Worm (Caenorhabditis elegans): Measurements from ENCODE around the gene Y38F1A.2.
A peak's percentile ranks its signal among the peaks of the same experiment; 100 is the strongest.

Y38F1A.2 gene

DNA sequence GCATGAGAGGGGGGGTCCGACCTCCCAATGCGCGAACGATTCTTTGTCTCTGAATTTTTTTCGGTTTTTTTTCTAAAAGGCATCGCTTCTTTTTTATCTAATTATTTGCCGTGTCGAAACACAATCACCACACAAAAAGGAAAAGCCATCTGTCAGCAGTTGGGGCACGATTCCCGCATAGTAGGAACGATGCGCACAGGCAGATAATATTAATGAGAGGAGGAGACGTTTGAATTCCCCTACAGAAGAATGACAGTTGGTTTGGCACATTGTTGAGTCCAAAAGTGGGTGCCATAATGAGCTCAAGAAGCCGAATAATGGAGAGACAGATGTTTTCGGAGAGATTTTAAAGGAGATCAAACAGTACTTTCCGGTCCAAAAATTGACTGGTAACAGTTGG, 30.0 kb downstream of the Y38F1A.2 start:
- TF ChIP-seq ztf-23 (GFP tag; IDR thresholded peaks at IDR 0.05) (no peak), tab-1 (GFP tag; IDR thresholded peaks at IDR 0.05) (0 out of 2 replicates have a peak, but pooled peaks have one; percentile 45), T22C8.4 (GFP tag; IDR thresholded peaks at IDR 0.05) (no peak)

DNA sequence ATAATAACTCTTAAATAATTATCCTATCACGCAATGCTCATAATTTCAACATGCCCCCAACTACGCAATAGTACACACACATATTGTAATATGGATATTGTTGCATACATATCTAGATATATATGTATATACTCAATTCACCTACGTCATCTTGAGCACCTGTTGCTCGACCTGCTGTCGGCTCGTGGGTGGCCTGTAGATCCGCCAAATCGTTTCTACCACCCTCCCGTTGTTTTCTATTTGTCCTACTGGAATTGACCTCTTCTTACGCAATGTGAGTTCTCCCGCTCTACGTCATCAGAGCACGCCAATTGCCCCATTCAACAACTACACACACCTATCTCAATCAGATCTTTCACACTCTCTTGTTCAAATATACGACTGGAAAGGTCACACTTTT, 31.1 kb downstream of the Y38F1A.2 start:
- TF ChIP-seq ref-1 (GFP tag; conservative IDR thresholded peaks at IDR 0.05) (no peak), cog-1 (tag; optimal IDR thresholded peaks at IDR 0.05) (peak; percentile 1)

DNA sequence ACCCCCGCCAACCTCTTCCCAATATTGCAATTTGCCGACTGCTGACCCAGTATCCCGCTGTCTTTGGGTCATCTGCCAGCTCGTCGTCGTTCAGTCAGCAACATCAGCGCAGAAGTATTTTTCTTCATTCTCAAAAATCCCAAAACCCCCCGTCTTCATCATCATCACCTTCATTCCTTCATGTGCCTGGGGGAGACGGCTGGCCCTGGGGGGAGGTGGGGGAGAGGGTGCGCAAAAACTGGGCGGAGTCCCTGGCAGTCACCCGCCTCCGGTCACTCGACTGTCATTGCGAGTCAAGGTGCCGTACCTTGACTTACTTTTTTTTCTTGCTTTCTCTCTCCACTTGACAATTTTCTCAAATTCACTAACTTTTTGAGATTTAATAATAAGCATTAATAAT, 33.0 kb downstream of the Y38F1A.2 start:
- no peak for TF ChIP-seq ztf-29 (GFP tag; IDR thresholded peaks at IDR 0.05)
- TF ChIP-seq ztf-23 (GFP tag; IDR thresholded peaks at IDR 0.05) = 0 out of 2 replicates have a peak, but pooled peaks have one; percentile 18

ce11 chrII:12990191-12990590, 35.4 kb downstream of the Y38F1A.2 start:
- TF ChIP-seq flt-1 (GFP tag; IDR thresholded peaks at IDR 0.05) = no peak
- TF ChIP-seq med-1 (GFP tag; optimal IDR thresholded peaks at IDR 0.05; ENCODE audit: insufficient read depth) = no peak
- no peak for TF ChIP-seq ref-1 (GFP tag; conservative IDR thresholded peaks at IDR 0.05)
- no peak for TF ChIP-seq T22C8.4 (GFP tag; IDR thresholded peaks at IDR 0.05)
- no peak for TF ChIP-seq ztf-29 (GFP tag; IDR thresholded peaks at IDR 0.05)
- TF ChIP-seq tab-1 (GFP tag; IDR thresholded peaks at IDR 0.05) = no peak
- no peak for TF ChIP-seq ztf-23 (GFP tag; IDR thresholded peaks at IDR 0.05)
- no peak for TF ChIP-seq cog-1 (tag; optimal IDR thresholded peaks at IDR 0.05)
- no peak for TF ChIP-seq klf-2 (GFP tag; conservative IDR thresholded peaks at IDR 0.05)

ce11 chrII:12990964-12991593, 36.3 kb downstream of the Y38F1A.2 start:
- TF ChIP-seq ref-1 (GFP tag; conservative IDR thresholded peaks at IDR 0.05) (no peak), ztf-29 (GFP tag; IDR thresholded peaks at IDR 0.05) (no peak; the same call in 1 of the 2 replicates), ztf-23 (GFP tag; IDR thresholded peaks at IDR 0.05) (no peak), T22C8.4 (GFP tag; IDR thresholded peaks at IDR 0.05) (no peak), med-1 (GFP tag; optimal IDR thresholded peaks at IDR 0.05; ENCODE audit: insufficient read depth) (no peak), cog-1 (tag; optimal IDR thresholded peaks at IDR 0.05) (no peak)

ce11 chrII:12991594-12991993, 36.8 kb downstream of the Y38F1A.2 start:
- TF ChIP-seq flt-1 (GFP tag; IDR thresholded peaks at IDR 0.05) = no peak

ce11 chrII:12992193-12992592, 37.4 kb downstream of the Y38F1A.2 start:
- no peak for TF ChIP-seq cog-1 (tag; optimal IDR thresholded peaks at IDR 0.05)
- no peak for TF ChIP-seq ztf-23 (GFP tag; IDR thresholded peaks at IDR 0.05)
- TF ChIP-seq tab-1 (GFP tag; IDR thresholded peaks at IDR 0.05) = no peak
- TF ChIP-seq flt-1 (GFP tag; IDR thresholded peaks at IDR 0.05) = no peak
- TF ChIP-seq T22C8.4 (GFP tag; IDR thresholded peaks at IDR 0.05) = no peak
- no peak for TF ChIP-seq med-1 (GFP tag; optimal IDR thresholded peaks at IDR 0.05; ENCODE audit: insufficient read depth)
- TF ChIP-seq ztf-29 (GFP tag; IDR thresholded peaks at IDR 0.05) = no peak
- no peak for TF ChIP-seq klf-2 (GFP tag; conservative IDR thresholded peaks at IDR 0.05)
- TF ChIP-seq ref-1 (GFP tag; conservative IDR thresholded peaks at IDR 0.05) = no peak

- TF ChIP-seq ref-1 (GFP tag; conservative IDR thresholded peaks at IDR 0.05) = no peak
- TF ChIP-seq flt-1 (GFP tag; IDR thresholded peaks at IDR 0.05) = no peak
- TF ChIP-seq med-1 (GFP tag; optimal IDR thresholded peaks at IDR 0.05; ENCODE audit: insufficient read depth) = no peak
- TF ChIP-seq T22C8.4 (GFP tag; IDR thresholded peaks at IDR 0.05) = no peak
- TF ChIP-seq ztf-23 (GFP tag; IDR thresholded peaks at IDR 0.05) = no peak
- TF ChIP-seq cog-1 (tag; optimal IDR thresholded peaks at IDR 0.05) = no peak
- no peak for TF ChIP-seq klf-2 (GFP tag; conservative IDR thresholded peaks at IDR 0.05)
- TF ChIP-seq ztf-29 (GFP tag; IDR thresholded peaks at IDR 0.05) = no peak
- TF ChIP-seq tab-1 (GFP tag; IDR thresholded peaks at IDR 0.05) = no peak
These were observed 38.2 kb downstream of the Y38F1A.2 start for ce11 chrII:12992980-12993379.

ce11 chrII:12994009-12994788, 39.4 kb downstream of the Y38F1A.2 start:
- no peak for TF ChIP-seq tab-1 (GFP tag; IDR thresholded peaks at IDR 0.05)
- no peak for TF ChIP-seq T22C8.4 (GFP tag; IDR thresholded peaks at IDR 0.05)
- no peak for TF ChIP-seq cog-1 (tag; optimal IDR thresholded peaks at IDR 0.05)
- TF ChIP-seq klf-2 (GFP tag; conservative IDR thresholded peaks at IDR 0.05) = no peak
- no peak for TF ChIP-seq ref-1 (GFP tag; conservative IDR thresholded peaks at IDR 0.05)
- TF ChIP-seq med-1 (GFP tag; optimal IDR thresholded peaks at IDR 0.05; ENCODE audit: insufficient read depth) = no peak
- no peak for TF ChIP-seq flt-1 (GFP tag; IDR thresholded peaks at IDR 0.05)
- TF ChIP-seq ztf-29 (GFP tag; IDR thresholded peaks at IDR 0.05) = no peak
- TF ChIP-seq ztf-23 (GFP tag; IDR thresholded peaks at IDR 0.05) = no peak

- TF ChIP-seq flt-1 (GFP tag; IDR thresholded peaks at IDR 0.05) (no peak), klf-2 (GFP tag; conservative IDR thresholded peaks at IDR 0.05) (no peak)
These were observed 40.6 kb downstream of the Y38F1A.2 start for ce11 chrII:12995322-12995721.

ce11 chrII:12996249-12996648, 41.5 kb downstream of the Y38F1A.2 start, which contains the start of gene hphd-1:
TSS of gene hphd-1 (minus strand) at chrII:12996571.
- TF ChIP-seq T22C8.4 (GFP tag; IDR thresholded peaks at IDR 0.05) (no peak), klf-2 (GFP tag; conservative IDR thresholded peaks at IDR 0.05) (no peak), flt-1 (GFP tag; IDR thresholded peaks at IDR 0.05) (no peak), med-1 (GFP tag; optimal IDR thresholded peaks at IDR 0.05; ENCODE audit: insufficient read depth) (no peak), ztf-23 (GFP tag; IDR thresholded peaks at IDR 0.05) (no peak)

Measured in whole organism, midembryonic.